Worm (Caenorhabditis elegans): ENCODE measurements around the gene F26F2.3.

DNA sequence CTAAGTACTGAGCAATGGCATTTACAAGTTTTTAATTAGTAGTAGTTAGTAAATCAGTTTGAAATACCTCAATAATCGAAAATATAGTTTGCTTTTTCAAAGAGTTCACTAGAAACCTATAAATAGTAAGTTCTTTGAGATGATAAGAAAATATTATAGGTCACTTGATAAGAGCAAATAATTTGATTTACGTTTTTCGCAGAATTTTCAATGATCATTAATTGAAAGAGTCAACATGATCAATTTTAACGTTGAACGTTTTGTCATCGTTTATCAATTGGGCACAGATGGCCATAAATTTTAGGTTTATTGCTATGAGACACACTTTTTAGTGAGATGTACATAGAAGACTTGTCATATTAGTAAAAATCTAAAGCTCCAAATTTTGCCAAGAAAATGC lies 20.6 kb downstream of the F26F2.3 start:
- no peak for TF ChIP-seq sea-1 (GFP tag; conservative IDR thresholded peaks at IDR 0.05)
- no peak for TF ChIP-seq ama-1 (optimal IDR thresholded peaks at IDR 0.05)
- no peak for TF ChIP-seq hmbx-1 (tag; optimal IDR thresholded peaks at IDR 0.05)
- TF ChIP-seq ets-7 (tag; optimal IDR thresholded peaks at IDR 0.05) = no peak
- no peak for TF ChIP-seq flt-1 (GFP tag; IDR thresholded peaks at IDR 0.05)
- TF ChIP-seq hnd-1 (tag; optimal IDR thresholded peaks at IDR 0.05) = no peak
- no peak for TF ChIP-seq tra-4 (tag; optimal IDR thresholded peaks at IDR 0.05)
- TF ChIP-seq F13C5.2 (tag; optimal IDR thresholded peaks at IDR 0.05) = no peak
- TF ChIP-seq hmg-4 (GFP tag; optimal IDR thresholded peaks at IDR 0.05) = no peak
- TF ChIP-seq ceh-13 (GFP tag; optimal IDR thresholded peaks at IDR 0.05) = no peak

Measured in whole organism, early embryonic.